Worm (Caenorhabditis elegans) whole organism, midembryonic: Measurements from ENCODE around the gene bmy-1.

Experiments used
- T22C8.4 ChIP-seq: fragments of 200-800 bp; sonication (Bioruptor generic); IDR thresholded peaks from 2 replicates; pipeline ENCODE4 v1.3.6; 2022; ENCODE audit warnings: missing genetic modification characterization, missing compliant biosample characterization
- flt-1 ChIP-seq: fragments of 200-800 bp; sonication (Bioruptor generic); IDR thresholded peaks from 2 replicates; pipeline ENCODE4 v1.3.6; 2022; ENCODE audit warnings: missing genetic modification characterization, missing compliant biosample characterization
- med-1 ChIP-seq: sonication (generic microtip); optimal IDR thresholded peaks from 2 replicates; lab custom pipeline; 2017; ENCODE audit warnings: missing genetic modification characterization, mild to moderate bottlenecking, missing compliant biosample characterization, antibody characterized with exemption, missing genetic modification reagents; ENCODE audit not compliant: insufficient read depth
- ref-1 ChIP-seq: fragments of 200-800 bp; sonication (Bioruptor generic); conservative IDR thresholded peaks from 2 replicates; pipeline ENCODE4 v1.3.6; 2022; ENCODE audit warnings: missing genetic modification reagents, missing genetic modification characterization, missing compliant biosample characterization
- ztf-29 ChIP-seq: fragments of 200-800 bp; sonication (Bioruptor generic); IDR thresholded peaks from 2 replicates; pipeline ENCODE4 v1.3.6; 2022; ENCODE audit warnings: missing genetic modification reagents, missing genetic modification characterization, missing compliant biosample characterization

- TF ChIP-seq flt-1 (GFP tag; lab: Robert Waterston, UW), result no peak
- TF ChIP-seq med-1 (GFP tag; lab: Kevin White, UChicago), result no peak
- TF ChIP-seq ref-1, result no peak
- no peak for TF ChIP-seq ztf-29
- no peak for TF ChIP-seq T22C8.4 (GFP tag; lab: Robert Waterston, UW)
These were observed 50.4 kb downstream of the bmy-1 start, which contains the start of the genes EEED8.12 and EEED8.4 for ce11 chrII:5408924-5409323.
